Worm (Caenorhabditis elegans): ENCODE measurements around the gene C05E11.3.

DNA sequence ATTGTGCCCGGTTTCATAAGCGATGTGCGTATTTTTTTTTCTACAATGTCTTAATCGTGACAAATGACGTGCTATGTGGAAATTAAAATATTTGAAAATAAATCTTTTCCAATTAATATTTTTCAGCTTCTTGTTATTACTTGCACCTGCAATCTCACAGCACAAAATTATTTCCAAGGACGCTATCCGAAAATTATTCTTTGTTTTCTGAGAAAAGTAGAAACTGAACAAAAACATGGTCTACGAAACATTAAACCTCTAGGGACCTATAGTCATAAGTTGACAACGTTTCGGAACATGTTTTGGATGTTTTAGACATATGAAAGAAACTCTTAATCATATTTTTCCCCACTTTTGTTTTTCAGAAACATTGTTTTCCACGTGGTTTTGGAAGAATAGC lies 50.3 kb downstream of the C05E11.3 start:
- TF ChIP-seq tbx-2 (tag; optimal IDR thresholded peaks at IDR 0.05), result no peak
- no peak for TF ChIP-seq dsc-1 (tag; optimal IDR thresholded peaks at IDR 0.05)
- TF ChIP-seq ama-1 (optimal IDR thresholded peaks at IDR 0.05), result no peak
- no peak for TF ChIP-seq nhr-11 (tag; optimal IDR thresholded peaks at IDR 0.05)
- TF ChIP-seq elt-3 (tag; optimal IDR thresholded peaks at IDR 0.05), result no peak
- TF ChIP-seq fos-1 (tag; optimal IDR thresholded peaks at IDR 0.05), result no peak
- TF ChIP-seq lsy-2 (tag; optimal IDR thresholded peaks at IDR 0.05), result no peak
- TF ChIP-seq efl-1 (optimal IDR thresholded peaks at IDR 0.05), result no peak
- TF ChIP-seq efl-1 (GFP tag; optimal IDR thresholded peaks at IDR 0.05 in 1 of 2), result no peak
- no peak for TF ChIP-seq mep-1 (tag; optimal IDR thresholded peaks at IDR 0.05)
- TF ChIP-seq ets-5 (GFP tag; IDR thresholded peaks at IDR 0.05), result no peak

All from whole organism, L1 larva.